Worm (Caenorhabditis elegans): ENCODE measurements around the gene dyci-1.

The dyci-1 gene

DNA sequence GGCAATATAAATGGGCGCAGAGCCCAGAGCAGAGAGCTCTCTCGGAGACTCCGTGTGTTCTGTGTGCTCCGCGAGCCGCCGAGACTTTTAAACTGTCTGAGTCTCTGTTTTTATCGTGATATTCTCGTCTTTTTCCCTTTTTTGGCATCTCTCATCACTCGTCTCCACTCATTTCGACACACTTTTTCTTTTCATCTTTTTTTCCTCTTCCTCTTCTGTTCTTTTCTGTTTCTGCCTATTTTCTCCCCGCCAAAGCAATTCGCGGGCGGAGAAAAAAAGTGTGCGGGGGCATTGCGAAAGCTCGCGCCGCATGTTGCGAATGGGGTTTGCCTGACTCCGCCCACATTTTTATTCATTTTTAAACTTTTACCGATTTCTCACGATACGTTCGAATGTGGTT, 28.7 kb downstream of the dyci-1 start (continued):
- peak; percentile 83 for TF ChIP-seq sma-3 (GFP tag; optimal IDR thresholded peaks at IDR 0.05)

DNA sequence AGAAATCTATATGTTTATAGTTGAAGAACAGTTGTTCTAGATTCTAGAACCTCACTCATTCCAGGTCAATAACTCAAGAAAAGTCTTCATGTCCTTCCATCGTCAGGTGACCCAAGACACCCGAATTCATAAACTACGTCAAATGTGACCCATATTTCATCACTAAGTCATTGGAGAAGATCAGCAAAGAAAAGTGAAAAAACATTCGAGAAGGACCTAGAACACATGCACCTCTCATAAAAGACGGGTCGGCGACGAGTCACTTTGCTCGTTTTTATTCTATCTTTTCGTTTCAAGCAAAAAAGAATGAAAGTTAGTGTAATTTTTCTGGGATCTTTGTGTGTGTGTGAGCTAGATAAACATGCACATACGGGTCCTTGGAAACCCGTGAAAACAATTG, 33.9 kb downstream of the dyci-1 start:
- TF ChIP-seq nhr-6 (tag; optimal IDR thresholded peaks at IDR 0.05) (peak; percentile 57), sma-3 (GFP tag; optimal IDR thresholded peaks at IDR 0.05) (no peak), mab-5 (tag; optimal IDR thresholded peaks at IDR 0.05) (peak; percentile 66), F13H6.1 (tag; optimal IDR thresholded peaks at IDR 0.05) (peak; percentile 74), ama-1 (optimal IDR thresholded peaks at IDR 0.05) (no peak), nhr-129 (tag; optimal IDR thresholded peaks at IDR 0.05) (peak; percentile 74), mdl-1 (tag; optimal IDR thresholded peaks at IDR 0.05) (no peak), sma-9 (GFP tag; optimal IDR thresholded peaks at IDR 0.05) (peak; percentile 81), sma-9 (tag; optimal IDR thresholded peaks at IDR 0.05) (no peak), ztf-4 (tag; optimal IDR thresholded peaks at IDR 0.05) (peak; percentile 68), sem-4 (tag; optimal IDR thresholded peaks at IDR 0.05) (peak; percentile 57), C34F6.9 (tag; optimal IDR thresholded peaks at IDR 0.05) (peak; percentile 41), crh-2 (tag; optimal IDR thresholded peaks at IDR 0.05) (peak; percentile 25), nhr-25 (tag; optimal IDR thresholded peaks at IDR 0.05) (no peak), lsy-2 (tag; optimal IDR thresholded peaks at IDR 0.05) (peak in 1 of 2 experiments; percentile 63)

DNA sequence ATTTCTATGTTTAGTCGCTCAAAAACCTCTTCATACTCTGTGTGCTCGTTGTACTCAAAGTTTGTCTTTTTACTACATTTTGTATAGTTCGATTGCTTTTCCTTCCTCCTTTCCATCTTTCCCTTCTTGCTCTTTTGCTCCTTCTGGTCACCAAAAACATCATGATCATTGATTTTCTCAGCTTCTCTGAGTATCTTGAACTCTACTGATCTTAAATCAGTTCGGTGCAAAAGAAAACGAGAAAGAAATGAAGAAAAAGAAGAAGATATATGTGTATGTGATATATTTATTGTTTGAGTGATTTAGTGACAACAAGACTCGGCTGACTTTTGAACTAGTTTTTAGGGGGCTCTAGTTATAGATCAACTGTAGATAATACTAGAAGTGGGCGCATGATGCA, 35.0 kb downstream of the dyci-1 start:
- no peak for TF ChIP-seq nhr-11 (tag; optimal IDR thresholded peaks at IDR 0.05)
- peak; percentile 19 for TF ChIP-seq C34F6.9 (tag; optimal IDR thresholded peaks at IDR 0.05)
- TF ChIP-seq lsy-2 (tag; optimal IDR thresholded peaks at IDR 0.05): peak in 1 of 2 experiments; percentile 18
- TF ChIP-seq sma-9 (GFP tag; optimal IDR thresholded peaks at IDR 0.05): peak; percentile 76
- TF ChIP-seq sma-9 (tag; optimal IDR thresholded peaks at IDR 0.05): no peak
- TF ChIP-seq F13H6.1 (tag; optimal IDR thresholded peaks at IDR 0.05): peak; percentile 37

DNA sequence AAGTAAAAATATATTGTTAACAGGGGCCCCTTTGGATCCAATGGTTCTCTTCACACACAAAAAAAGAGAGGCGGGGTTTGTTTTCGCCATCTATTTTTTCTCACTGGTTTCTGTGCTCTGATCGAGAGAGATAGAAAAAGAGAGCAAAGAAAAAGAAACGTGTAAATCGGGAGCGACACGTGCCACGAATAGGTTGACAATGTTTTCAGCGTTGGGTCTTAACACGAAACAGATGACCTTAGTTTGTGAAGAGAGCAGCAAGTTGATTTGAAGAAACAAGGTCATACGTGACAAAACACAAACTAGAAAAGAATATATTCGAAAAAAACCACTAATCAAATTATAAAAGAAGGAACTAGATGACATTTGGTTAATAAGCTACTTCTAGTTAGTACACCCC, 36.6 kb downstream of the dyci-1 start, which contains the start of gene lin-45:
lin-45 (minus strand) TSS at position 82 of the 400 bp plus-strand sequence.
- TF ChIP-seq ceh-82 (tag; optimal IDR thresholded peaks at IDR 0.05): no peak
- TF ChIP-seq C34F6.9 (tag; optimal IDR thresholded peaks at IDR 0.05): peak; percentile 36
- no peak for TF ChIP-seq nhr-10 (tag; optimal IDR thresholded peaks at IDR 0.05)
- TF ChIP-seq sma-9 (GFP tag; optimal IDR thresholded peaks at IDR 0.05): peak; percentile 28
- TF ChIP-seq sma-9 (tag; optimal IDR thresholded peaks at IDR 0.05): no peak
- no peak for TF ChIP-seq ZK546.5 (tag; optimal IDR thresholded peaks at IDR 0.05)
- TF ChIP-seq fos-1 (tag; optimal IDR thresholded peaks at IDR 0.05): no peak
- peak; percentile 69 for TF ChIP-seq nhr-129 (tag; optimal IDR thresholded peaks at IDR 0.05)
- peak; percentile 15 for TF ChIP-seq F13H6.1 (tag; optimal IDR thresholded peaks at IDR 0.05)
- TF ChIP-seq ama-1 (optimal IDR thresholded peaks at IDR 0.05): no peak

DNA sequence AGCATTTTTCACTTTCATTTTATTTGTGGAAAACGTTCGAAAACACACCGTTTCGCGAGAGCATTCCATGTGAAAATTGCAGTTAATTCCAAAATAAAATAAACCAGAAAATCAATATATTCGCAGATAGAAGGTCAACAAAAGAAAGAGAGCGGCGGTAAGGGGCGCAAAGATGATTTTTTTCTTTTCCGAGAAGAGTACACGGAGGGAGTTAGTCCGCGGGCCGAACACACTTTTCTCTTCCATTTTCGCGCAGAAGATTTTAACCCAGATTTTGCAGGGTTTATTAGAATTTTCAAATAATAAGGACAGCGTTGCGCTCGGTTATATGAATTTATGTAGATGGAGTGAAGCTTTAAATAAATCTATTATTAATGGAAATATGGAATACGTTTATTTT, 37.4 kb downstream of the dyci-1 start:
- peak; percentile 28 for TF ChIP-seq C34F6.9 (tag; optimal IDR thresholded peaks at IDR 0.05)
- peak; percentile 61 for TF ChIP-seq sma-9 (GFP tag; optimal IDR thresholded peaks at IDR 0.05)
- TF ChIP-seq sma-9 (tag; optimal IDR thresholded peaks at IDR 0.05): no peak
- peak; percentile 48 for TF ChIP-seq unc-55 (GFP tag; optimal IDR thresholded peaks at IDR 0.05)
- peak; percentile 1 for TF ChIP-seq fos-1 (tag; optimal IDR thresholded peaks at IDR 0.05)
- peak; percentile 17 for TF ChIP-seq crh-2 (tag; optimal IDR thresholded peaks at IDR 0.05)
- no peak for TF ChIP-seq R02D3.7 (tag; optimal IDR thresholded peaks at IDR 0.05)
- TF ChIP-seq gmeb-1 (tag; optimal IDR thresholded peaks at IDR 0.05): peak; percentile 25
- peak; percentile 32 for TF ChIP-seq sma-3 (GFP tag; optimal IDR thresholded peaks at IDR 0.05)
- TF ChIP-seq nhr-12 (tag; optimal IDR thresholded peaks at IDR 0.05): no peak
- peak; percentile 22 for TF ChIP-seq nhr-129 (tag; optimal IDR thresholded peaks at IDR 0.05)
- peak in 1 of 2 experiments; percentile 45 for TF ChIP-seq lsy-2 (tag; optimal IDR thresholded peaks at IDR 0.05)

DNA sequence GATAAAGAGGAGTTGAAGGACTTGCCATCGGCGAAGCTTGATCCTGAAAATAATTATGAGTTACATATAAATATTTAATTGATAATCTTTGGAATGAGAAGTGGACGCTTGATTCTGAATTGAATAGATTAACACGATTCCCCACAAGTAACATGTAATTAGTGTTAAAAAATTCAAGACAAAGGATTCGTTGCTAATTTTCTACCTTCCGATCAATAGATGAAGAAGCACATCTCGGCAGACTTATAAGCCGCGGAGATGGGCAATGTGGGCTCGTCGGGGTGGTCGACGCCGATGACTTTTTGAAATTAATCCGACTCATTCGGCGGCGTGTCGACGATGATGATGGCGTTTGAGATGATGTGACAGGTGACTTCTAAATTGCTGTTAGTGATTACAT, 38.0 kb downstream of the dyci-1 start:
- TF ChIP-seq snpc-4 (tag; optimal IDR thresholded peaks at IDR 0.05): no peak
- no peak for TF ChIP-seq blmp-1 (tag; optimal IDR thresholded peaks at IDR 0.05; ENCODE audit: insufficient read depth)
- TF ChIP-seq zag-1 (tag; optimal IDR thresholded peaks at IDR 0.05): no peak
- no peak for TF ChIP-seq lsy-2 (tag; optimal IDR thresholded peaks at IDR 0.05)

DNA sequence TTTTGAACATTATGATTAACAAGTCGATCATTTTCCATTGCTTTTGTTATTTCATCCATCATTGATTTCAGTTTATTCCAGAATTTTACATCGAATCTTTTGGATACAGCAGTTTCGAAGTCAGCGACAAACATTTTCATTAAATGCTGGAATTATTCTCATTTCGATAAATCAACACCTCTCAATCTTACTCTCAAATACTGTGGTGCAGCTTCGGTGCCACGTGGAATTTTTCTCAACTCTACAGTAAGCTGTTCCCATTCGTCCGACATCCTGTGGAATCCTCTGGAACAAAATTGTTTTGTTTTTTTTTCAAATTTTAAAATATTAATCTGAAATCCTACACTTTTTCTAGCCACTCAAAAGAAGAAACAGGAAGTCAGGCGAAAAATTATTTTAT, 42.9 kb downstream of the dyci-1 start, which contains the start of gene smg-7:
smg-7 (minus strand) TSS at position 285 of the 400 bp plus-strand sequence.
- TF ChIP-seq egl-27 (tag; optimal IDR thresholded peaks at IDR 0.05) (no peak), ztf-1 (GFP tag; conservative IDR thresholded peaks at IDR 0.05) (no peak), lin-39 (tag; optimal IDR thresholded peaks at IDR 0.05) (no peak), C34F6.9 (tag; optimal IDR thresholded peaks at IDR 0.05) (no peak), ztf-4 (tag; optimal IDR thresholded peaks at IDR 0.05) (no peak), zag-1 (tag; optimal IDR thresholded peaks at IDR 0.05) (no peak), nhr-21 (tag; optimal IDR thresholded peaks at IDR 0.05) (no peak), gmeb-1 (tag; optimal IDR thresholded peaks at IDR 0.05) (no peak), elt-1 (tag; optimal IDR thresholded peaks at IDR 0.05) (no peak), elt-3 (tag; optimal IDR thresholded peaks at IDR 0.05) (no peak), nhr-10 (tag; optimal IDR thresholded peaks at IDR 0.05) (no peak), ZK546.5 (tag; optimal IDR thresholded peaks at IDR 0.05) (no peak), sma-3 (GFP tag; optimal IDR thresholded peaks at IDR 0.05) (no peak), ceh-82 (tag; optimal IDR thresholded peaks at IDR 0.05) (no peak), unc-39 (tag; optimal IDR thresholded peaks at IDR 0.05) (no peak), nhr-6 (tag; optimal IDR thresholded peaks at IDR 0.05) (no peak), fos-1 (tag; optimal IDR thresholded peaks at IDR 0.05) (no peak), nhr-25 (tag; optimal IDR thresholded peaks at IDR 0.05) (no peak), lin-11 (tag; optimal IDR thresholded peaks at IDR 0.05) (no peak)

Data from whole organism, L2 larva.